Fruit fly (Drosophila melanogaster): Measurements from ENCODE around the gene CG44194.

DNA sequence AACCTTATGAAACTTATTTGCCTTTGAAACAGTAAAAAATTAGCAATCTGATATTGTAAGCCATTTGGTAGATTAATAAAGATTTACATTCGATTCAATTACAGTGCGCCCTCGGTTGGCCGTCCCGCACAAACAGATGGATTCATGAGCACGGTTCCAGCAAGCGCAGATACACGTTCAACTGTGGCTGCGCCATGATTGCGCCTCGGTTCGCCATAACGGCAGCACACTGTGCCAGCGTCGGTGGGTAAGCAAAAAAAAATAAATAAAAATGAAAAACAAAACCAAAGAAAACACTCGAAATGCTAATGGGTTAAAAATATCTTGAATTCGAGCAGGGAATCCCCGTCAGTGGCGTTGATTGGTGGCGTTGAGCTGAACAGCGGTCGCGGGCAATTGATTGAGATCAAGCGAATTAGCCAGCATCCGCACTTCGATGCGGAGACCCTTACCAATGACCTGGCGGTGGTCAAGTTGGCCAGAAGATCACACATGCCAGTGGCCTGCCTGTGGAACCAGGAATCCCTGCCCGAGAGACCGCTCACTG, 41.6 kb upstream of the CG44194 start:
- no peak for TF ChIP-seq Hr78 (GFP tag; optimal IDR thresholded peaks at IDR 0.05)
- TF ChIP-seq pan (optimal IDR thresholded peaks at IDR 0.05): no peak
- TF ChIP-seq Hnf4 (GFP tag; optimal IDR thresholded peaks at IDR 0.05): no peak

Measured in whole organism, wandering third instar larva.